Fruit fly (Drosophila melanogaster) whole organism, embryonic: ENCODE measurements around the gene Rad60.

Experiments
- Asciz ChIP-seq: fragments of 200-800 bp; sonication (Bioruptor generic); optimal IDR thresholded peaks from 2 replicates; lab custom pipeline; 2017; ENCODE audit warnings: missing biosample characterization, mild to moderate bottlenecking, missing genetic modification characterization, missing genetic modification reagents
- CG10209 ChIP-seq: fragments of 200-800 bp; sonication (Bioruptor generic); optimal IDR thresholded peaks from 3 replicates; lab custom pipeline; 2017; ENCODE audit warnings: missing biosample characterization, mild to moderate bottlenecking, missing genetic modification characterization, missing genetic modification reagents
- CG11695 ChIP-seq: fragments of 200-800 bp; sonication (Bioruptor generic); IDR thresholded peaks from 3 replicates; pipeline ENCODE4 v1.3.6; 2022; ENCODE audit warnings: missing biosample characterization, missing genetic modification characterization
- CG12071 ChIP-seq: fragments of 200-800 bp; sonication (Bioruptor generic); optimal IDR thresholded peaks from 3 replicates; lab custom pipeline; 2018; ENCODE audit warnings: missing biosample characterization, mild to moderate bottlenecking, missing genetic modification characterization
- CG15696 ChIP-seq: fragments of 200-800 bp; sonication (Bioruptor generic); optimal IDR thresholded peaks from 2 replicates; lab custom pipeline; 2019; ENCODE audit warnings: missing biosample characterization, mild to moderate bottlenecking, missing genetic modification characterization, moderate library complexity
- CG2120 ChIP-seq: fragments of 200-800 bp; sonication (Bioruptor generic); optimal IDR thresholded peaks from 3 replicates; lab custom pipeline; 2016; ENCODE audit warnings: missing biosample characterization, missing genetic modification characterization
- CG2199 ChIP-seq: fragments of 200-800 bp; sonication (Bioruptor generic); IDR thresholded peaks from 3 replicates; pipeline ENCODE4 v1.3.6; 2022; ENCODE audit warnings: missing biosample characterization, missing genetic modification characterization
- CG3065 ChIP-seq: fragments of 200-800 bp; sonication (Bioruptor generic); optimal IDR thresholded peaks from 2 replicates; lab custom pipeline; 2016; ENCODE audit warnings: missing biosample characterization, missing genetic modification characterization
- CG31441 ChIP-seq: fragments of 200-800 bp; sonication (Bioruptor generic); IDR thresholded peaks from 2 replicates; pipeline ENCODE4 v1.3.6; 2022; ENCODE audit warnings: missing biosample characterization, missing genetic modification characterization
- CG3847 ChIP-seq: fragments of 200-800 bp; sonication (Bioruptor generic); IDR thresholded peaks from 2 replicates; pipeline ENCODE4 v1.3.6; 2022; ENCODE audit warnings: missing biosample characterization, missing genetic modification characterization
- CG4404 ChIP-seq: fragments of 200-800 bp; sonication (Bioruptor generic); IDR thresholded peaks from 2 replicates; pipeline ENCODE4 v1.3.6; 2022; ENCODE audit warnings: missing biosample characterization, missing genetic modification characterization
- CG4820 ChIP-seq: fragments of 200-800 bp; sonication (Bioruptor generic); optimal IDR thresholded peaks from 3 replicates; lab custom pipeline; 2016; ENCODE audit warnings: missing biosample characterization, missing genetic modification characterization
- CG7745 ChIP-seq: fragments of 200-800 bp; sonication (Bioruptor generic); optimal IDR thresholded peaks from 2 replicates; lab custom pipeline; 2018; ENCODE audit warnings: missing biosample characterization, mild to moderate bottlenecking, missing genetic modification characterization, moderate library complexity
- CG7928 ChIP-seq: fragments of 200-800 bp; sonication (Bioruptor generic); optimal IDR thresholded peaks from 2 replicates; lab custom pipeline; 2017; ENCODE audit warnings: missing biosample characterization, mild to moderate bottlenecking, missing genetic modification characterization
- CG8290 ChIP-seq, 3 experiments: fragments of 200-800 bp; sonication (Bioruptor generic); optimal IDR thresholded peaks; 2 replicates each; lab custom pipeline; 2016 to 2019; ENCODE audit warnings: missing biosample characterization in 3 of 3, missing genetic modification characterization in 3 of 3, mild to moderate bottlenecking in 2 of 3, moderate library complexity in 1 of 3
- CG8944 ChIP-seq: fragments of 200-800 bp; sonication (Bioruptor generic); optimal IDR thresholded peaks from 3 replicates; lab custom pipeline; 2016; ENCODE audit warnings: missing biosample characterization, missing genetic modification characterization
- Dad ChIP-seq: fragments of 200-800 bp; sonication (Bioruptor generic); optimal IDR thresholded peaks from 3 replicates; lab custom pipeline; 2016; ENCODE audit warnings: missing biosample characterization, missing genetic modification characterization
- Dp ChIP-seq: fragments of 200-800 bp; sonication (Bioruptor generic); optimal IDR thresholded peaks from 2 replicates; lab custom pipeline; 2018; ENCODE audit warnings: missing biosample characterization, mild to moderate bottlenecking, missing genetic modification characterization, moderate library complexity
- H15 ChIP-seq: fragments of 200-800 bp; sonication (Bioruptor generic); IDR thresholded peaks from 3 replicates; pipeline ENCODE4 v1.3.6; 2022; ENCODE audit warnings: missing biosample characterization, missing genetic modification characterization
- HLH3B ChIP-seq: fragments of 200-800 bp; sonication (Bioruptor generic); IDR thresholded peaks from 2 replicates; pipeline ENCODE4 v1.3.6; 2022; ENCODE audit warnings: missing biosample characterization, missing genetic modification characterization
- HLH54F ChIP-seq: fragments of 200-800 bp; sonication (Bioruptor generic); optimal IDR thresholded peaks from 3 replicates; lab custom pipeline; 2016; ENCODE audit warnings: missing biosample characterization, missing genetic modification characterization
- Hmx ChIP-seq: fragments of 200-800 bp; sonication (Bioruptor generic); optimal IDR thresholded peaks from 2 replicates; lab custom pipeline; 2016; ENCODE audit warnings: missing biosample characterization, missing genetic modification characterization
- NC2β ChIP-seq: fragments of 200-800 bp; sonication (Bioruptor generic); optimal IDR thresholded peaks from 2 replicates; lab custom pipeline; 2016; ENCODE audit warnings: missing biosample characterization, missing genetic modification characterization
- NfI ChIP-seq: fragments of 200-800 bp; sonication (Bioruptor generic); optimal IDR thresholded peaks from 3 replicates; lab custom pipeline; 2018; ENCODE audit warnings: missing biosample characterization, mild to moderate bottlenecking, missing genetic modification characterization, moderate library complexity
- Ptx1 ChIP-seq: fragments of 200-800 bp; sonication (Bioruptor generic); IDR thresholded peaks from 2 replicates; pipeline ENCODE4 v1.3.6; 2022; ENCODE audit warnings: missing biosample characterization, missing genetic modification characterization
- Side ChIP-seq: fragments of 200-800 bp; sonication (Bioruptor generic); optimal IDR thresholded peaks from 2 replicates; lab custom pipeline; 2016; ENCODE audit warnings: missing biosample characterization, missing genetic modification characterization
- amos ChIP-seq: fragments of 200-800 bp; sonication (Bioruptor generic); IDR thresholded peaks from 2 replicates; pipeline ENCODE4 v1.3.6; 2022; ENCODE audit warnings: missing biosample characterization, missing genetic modification characterization; ENCODE audit not compliant: partially characterized antibody
- ase ChIP-seq: fragments of 200-800 bp; sonication (Bioruptor generic); IDR thresholded peaks from 3 replicates; pipeline ENCODE4 v1.3.6; 2022; ENCODE audit warnings: missing biosample characterization, missing genetic modification characterization
- ato ChIP-seq: fragments of 200-800 bp; sonication (Bioruptor generic); IDR thresholded peaks from 2 replicates; pipeline ENCODE4 v1.3.6; 2022; ENCODE audit warnings: missing biosample characterization, missing genetic modification characterization; ENCODE audit not compliant: partially characterized antibody
- bab2 ChIP-seq: fragments of 200-800 bp; sonication (Bioruptor generic); optimal IDR thresholded peaks from 2 replicates; lab custom pipeline; 2016; ENCODE audit warnings: missing biosample characterization, missing genetic modification characterization
- cad ChIP-seq: fragments of >200 bp; optimal IDR thresholded peaks from 2 replicates; lab custom pipeline; 2017; ENCODE audit warnings: missing biosample characterization, missing genetic modification characterization
- cas ChIP-seq: fragments of 200-800 bp; sonication (Bioruptor generic); IDR thresholded peaks from 2 replicates; pipeline ENCODE4 v1.3.6; 2022; ENCODE audit warnings: missing biosample characterization, missing genetic modification characterization
- dpn ChIP-seq, 2 experiments: fragments of 200-800 bp; sonication (Bioruptor generic); optimal IDR thresholded peaks; 3 replicates each; lab custom pipeline; 2016; ENCODE audit warnings: missing biosample characterization in 2 of 2, missing genetic modification characterization in 2 of 2
- eve ChIP-seq, 2 experiments: fragments of >200 bp; optimal IDR thresholded peaks; 2 replicates each; lab custom pipeline; 2017; ENCODE audit warnings: missing biosample characterization in 2 of 2, missing genetic modification characterization in 2 of 2
- exex ChIP-seq: fragments of 200-800 bp; sonication (Bioruptor generic); optimal IDR thresholded peaks from 4 replicates; lab custom pipeline; 2018; ENCODE audit warnings: missing biosample characterization, mild to moderate bottlenecking, missing genetic modification characterization, moderate library complexity
- gce ChIP-seq: fragments of 200-800 bp; sonication (Bioruptor generic); IDR thresholded peaks from 3 replicates; pipeline ENCODE4 v1.3.6; 2022; ENCODE audit warnings: missing biosample characterization, missing genetic modification characterization
- gcm ChIP-seq: fragments of 200-800 bp; sonication (Bioruptor generic); optimal IDR thresholded peaks from 2 replicates; lab custom pipeline; 2019; ENCODE audit warnings: missing biosample characterization, mild to moderate bottlenecking, missing genetic modification characterization, moderate library complexity
- ham ChIP-seq: fragments of 200-800 bp; sonication (Bioruptor generic); IDR thresholded peaks from 2 replicates; pipeline ENCODE4 v1.3.6; 2022; ENCODE audit warnings: missing biosample characterization, missing genetic modification characterization
- her ChIP-seq: fragments of 200-800 bp; sonication (Bioruptor generic); optimal IDR thresholded peaks from 2 replicates; lab custom pipeline; 2016; ENCODE audit warnings: missing biosample characterization, missing genetic modification characterization
- hkb ChIP-seq, 2 experiments: fragments of 200-800 bp in 1 of 2; fragments of >200 bp in 1 of 2; sonication (Bioruptor generic) in 1 of 2; IDR thresholded peaks in 1 of 2; optimal IDR thresholded peaks in 1 of 2; 2 replicates each; pipeline versions ENCODE4 v1.3.6 to Lab custom; 2017 to 2022; ENCODE audit warnings: missing biosample characterization in 1 of 2, missing genetic modification characterization in 1 of 2
- kah ChIP-seq: fragments of 200-800 bp; sonication (Bioruptor generic); optimal IDR thresholded peaks from 2 replicates; lab custom pipeline; 2018; ENCODE audit warnings: missing biosample characterization, mild to moderate bottlenecking, missing genetic modification characterization
- lbe ChIP-seq: fragments of 200-800 bp; sonication (Bioruptor generic); optimal IDR thresholded peaks from 2 replicates; lab custom pipeline; 2016; ENCODE audit warnings: missing biosample characterization, mild to moderate bottlenecking, missing genetic modification characterization
- sisA ChIP-seq: fragments of 200-800 bp; sonication (Bioruptor generic); IDR thresholded peaks from 2 replicates; pipeline ENCODE4 v1.3.6; 2022; ENCODE audit warnings: missing biosample characterization, missing genetic modification characterization
- so ChIP-seq: fragments of 200-800 bp; sonication (Bioruptor generic); IDR thresholded peaks from 3 replicates; pipeline ENCODE4 v1.3.6; 2022; ENCODE audit warnings: missing biosample characterization, missing genetic modification characterization
- tap ChIP-seq: fragments of 200-800 bp; optimal IDR thresholded peaks from 3 replicates; lab custom pipeline; 2019; ENCODE audit warnings: missing biosample characterization, mild to moderate bottlenecking, missing genetic modification characterization, moderate library complexity
- tgo ChIP-seq: fragments of 200-800 bp; sonication (Bioruptor generic); IDR thresholded peaks from 3 replicates; pipeline ENCODE4 v1.3.6; 2022; ENCODE audit warnings: missing biosample characterization, missing genetic modification characterization
- tio ChIP-seq: fragments of 200-800 bp; sonication (Bioruptor generic); optimal IDR thresholded peaks from 2 replicates; lab custom pipeline; 2017; ENCODE audit warnings: missing biosample characterization, missing genetic modification characterization, inconsistent platforms
- twi ChIP-seq: fragments of 200-800 bp; optimal IDR thresholded peaks from 2 replicates; lab custom pipeline; 2019; ENCODE audit warnings: missing biosample characterization, mild to moderate bottlenecking, missing genetic modification characterization, moderate library complexity
- wor ChIP-seq: fragments of 200-800 bp; sonication (Bioruptor generic); IDR thresholded peaks from 2 replicates; pipeline ENCODE4 v1.3.6; 2022; ENCODE audit warnings: missing biosample characterization, missing genetic modification characterization

The Rad60 gene

dm6 chr3R:23251256-23251655 is at the start of gene Rad60, which contains the start of gene EloA (continued):
- TF ChIP-seq amos (GFP tag; lab: Robert Waterston, UW) (peak; percentile 61), twi (tag; lab: Kevin White, UChicago) (peak; percentile 55), CG3065 (GFP tag; lab: Kevin White, UChicago) (peak; percentile 64), Hmx (peak; percentile 20), tgo (GFP tag; lab: Robert Waterston, UW) (peak; percentile 54; the same call in 2 of the 3 replicates), lbe (GFP tag; lab: Kevin White, UChicago) (peak; percentile 67), Dp (peak; percentile 59), CG11695 (GFP tag; lab: Robert Waterston, UW) (peak; percentile 54; the same call in 2 of the 3 replicates), CG12071 (GFP tag; lab: Kevin White, UChicago) (peak; percentile 57), CG7928 (GFP tag; lab: Kevin White, UChicago) (peak; percentile 16), tio (peak; percentile 62), ase (GFP tag; lab: Robert Waterston, UW) (0 out of 3 replicates have a peak, but pooled peaks have one; percentile 41), ham (GFP tag; lab: Robert Waterston, UW) (no peak), CG2199 (GFP tag; lab: Robert Waterston, UW) (peak; percentile 71; the same call in 1 of the 3 replicates), cad (no peak), dpn (GFP tag; optimal IDR thresholded peaks at IDR 0.05; lab: Kevin White, UChicago) (peak; percentile 84 to 87), Asciz (GFP tag; lab: Kevin White, UChicago) (peak; percentile 26), NC2β (GFP tag; lab: Kevin White, UChicago) (peak; percentile 81), bab2 (GFP tag; lab: Kevin White, UChicago) (peak; percentile 84), Side (GFP tag; lab: Kevin White, UChicago) (peak; percentile 92), NfI (GFP tag; lab: Kevin White, UChicago) (peak; percentile 78), CG4820 (peak; percentile 68), HLH54F (GFP tag; lab: Kevin White, UChicago) (peak; percentile 84), eve (GFP tag; optimal IDR thresholded peaks at IDR 0.05; lab: Kevin White, UChicago) (no peak), Ptx1 (GFP tag; lab: Robert Waterston, UW) (peak; percentile 71), cas (GFP tag; lab: Robert Waterston, UW) (peak; percentile 68), H15 (GFP tag; lab: Robert Waterston, UW) (peak; percentile 33; the same call in 1 of the 3 replicates), kah (GFP tag; lab: Kevin White, UChicago) (peak; percentile 36), so (peak; percentile 58; the same call in 1 of the 3 replicates), CG8944 (GFP tag; lab: Kevin White, UChicago) (peak; percentile 81)

dm6 chr3R:23300091-23300918 is 49.0 kb upstream of the Rad60 start:
- TF ChIP-seq her (GFP tag; lab: Kevin White, UChicago) (no peak), hkb (optimal IDR thresholded peaks at IDR 0.05; lab: Kevin White, UChicago) (no peak), hkb (GFP tag; IDR thresholded peaks at IDR 0.05; lab: Robert Waterston, UW) (no peak), CG8290 (GFP tag; optimal IDR thresholded peaks at IDR 0.05; lab: Kevin White, UChicago) (no peak), CG8290 (tag; optimal IDR thresholded peaks at IDR 0.05; lab: Kevin White, UChicago) (no peak), ato (no peak), CG10209 (GFP tag; lab: Kevin White, UChicago) (peak; percentile 51), CG3847 (no peak), HLH3B (GFP tag; lab: Robert Waterston, UW) (no peak), exex (tag; lab: Kevin White, UChicago) (no peak), gcm (GFP tag; lab: Kevin White, UChicago) (peak; percentile 49), wor (GFP tag; lab: Robert Waterston, UW) (no peak), sisA (GFP tag; lab: Robert Waterston, UW) (no peak), gce (GFP tag; lab: Robert Waterston, UW) (no peak), CG31441 (GFP tag; lab: Robert Waterston, UW) (no peak), CG15696 (tag; lab: Kevin White, UChicago) (peak; percentile 48), tap (tag; lab: Kevin White, UChicago) (no peak), Dad (GFP tag; lab: Kevin White, UChicago) (no peak), CG2120 (GFP tag; lab: Kevin White, UChicago) (no peak), CG7745 (no peak), CG4404 (GFP tag; lab: Robert Waterston, UW) (peak; percentile 55; the same call in 1 of the 2 replicates)
